Worm (Caenorhabditis elegans): ENCODE results near the gene szy-4.

szy-4 gene

DNA sequence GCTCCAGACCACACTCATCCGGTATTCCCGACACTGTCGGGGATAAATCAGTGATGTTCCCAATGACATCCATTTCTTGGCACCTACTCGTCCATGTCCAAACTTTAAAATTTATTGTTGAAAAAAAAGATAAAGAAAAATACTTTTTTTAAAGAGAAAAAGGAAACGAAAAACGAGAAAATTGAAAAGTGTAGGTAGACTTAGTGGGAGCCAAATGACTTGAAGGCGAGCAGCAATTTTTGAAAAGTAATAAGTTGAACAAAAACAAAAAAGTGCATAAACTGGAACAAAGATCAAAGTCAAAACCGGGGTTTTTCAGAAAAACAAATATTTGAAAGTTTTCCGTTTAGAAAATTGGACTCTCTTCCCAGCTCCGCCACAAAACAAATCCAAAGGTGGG is 9.6 kb downstream of the szy-4 start, which contains the start of gene daf-37:
daf-37 (minus strand) TSS at position 101 of the 400 bp plus-strand sequence.
- no peak for TF ChIP-seq nhr-77 (tag; optimal IDR thresholded peaks at IDR 0.05)
- TF ChIP-seq unc-62 (GFP tag; optimal IDR thresholded peaks at IDR 0.05) = no peak
- TF ChIP-seq ceh-82 (tag; optimal IDR thresholded peaks at IDR 0.05) = no peak

DNA sequence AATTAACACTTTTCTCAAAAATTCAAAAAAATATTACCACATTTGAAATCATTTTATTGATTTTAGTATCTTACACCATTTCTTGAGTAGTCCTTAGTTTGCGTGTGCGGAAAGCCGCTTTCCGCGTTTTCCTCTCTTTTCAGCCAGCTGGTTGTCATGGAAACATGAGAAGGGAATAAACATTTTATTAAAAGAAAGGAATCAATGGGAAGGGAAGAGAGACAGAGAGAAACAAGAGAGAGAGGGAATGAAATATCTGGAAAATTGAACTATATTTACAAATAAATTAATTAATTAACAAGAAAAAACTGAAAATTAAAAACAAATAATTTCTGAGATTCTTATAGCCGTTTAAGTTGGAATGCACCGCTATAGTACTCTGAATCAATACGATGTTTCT is 20.9 kb downstream of the szy-4 start, which contains the start of gene mks-2:
mks-2 (minus strand) TSS at position 101 of the 400 bp plus-strand sequence.
- TF ChIP-seq ztf-11 (tag; optimal IDR thresholded peaks at IDR 0.05) = no peak
- no peak for TF ChIP-seq lin-11 (tag; optimal IDR thresholded peaks at IDR 0.05)

DNA sequence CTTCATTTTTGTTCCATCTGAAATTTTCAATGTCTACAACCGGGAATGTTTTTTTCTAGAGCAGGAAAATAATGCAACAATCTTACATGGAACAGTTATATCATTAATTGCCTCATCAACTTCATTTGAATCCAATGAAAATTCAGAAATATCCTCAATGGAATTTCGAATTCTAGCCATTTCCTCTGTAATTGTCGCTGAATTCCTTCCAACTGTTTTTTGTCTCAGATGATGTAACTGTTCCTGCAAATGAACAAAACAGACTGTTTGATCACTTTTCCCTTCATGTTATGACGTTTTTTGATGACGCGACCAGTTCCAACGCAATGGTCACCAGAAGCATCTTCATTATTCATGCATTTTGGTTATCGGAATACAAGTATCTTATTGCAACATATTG is 23.0 kb downstream of the szy-4 start:
- TF ChIP-seq snpc-4 (tag; optimal IDR thresholded peaks at IDR 0.05) (no peak), alr-1 (tag; optimal IDR thresholded peaks at IDR 0.05) (no peak), ZK546.5 (tag; optimal IDR thresholded peaks at IDR 0.05) (no peak), skn-1 (tag; optimal IDR thresholded peaks at IDR 0.05) (no peak), nhr-23 (tag; optimal IDR thresholded peaks at IDR 0.05) (no peak), unc-62 (GFP tag; optimal IDR thresholded peaks at IDR 0.05) (no peak), egl-27 (tag; optimal IDR thresholded peaks at IDR 0.05) (no peak), nhr-12 (tag; optimal IDR thresholded peaks at IDR 0.05) (no peak), mdl-1 (tag; optimal IDR thresholded peaks at IDR 0.05) (no peak), elt-1 (tag; optimal IDR thresholded peaks at IDR 0.05) (no peak), sma-3 (GFP tag; optimal IDR thresholded peaks at IDR 0.05) (no peak), F13H6.1 (tag; optimal IDR thresholded peaks at IDR 0.05) (no peak), C34F6.9 (tag; optimal IDR thresholded peaks at IDR 0.05) (no peak), mbf-1 (tag; optimal IDR thresholded peaks at IDR 0.05) (no peak), nhr-77 (tag; optimal IDR thresholded peaks at IDR 0.05) (no peak)

DNA sequence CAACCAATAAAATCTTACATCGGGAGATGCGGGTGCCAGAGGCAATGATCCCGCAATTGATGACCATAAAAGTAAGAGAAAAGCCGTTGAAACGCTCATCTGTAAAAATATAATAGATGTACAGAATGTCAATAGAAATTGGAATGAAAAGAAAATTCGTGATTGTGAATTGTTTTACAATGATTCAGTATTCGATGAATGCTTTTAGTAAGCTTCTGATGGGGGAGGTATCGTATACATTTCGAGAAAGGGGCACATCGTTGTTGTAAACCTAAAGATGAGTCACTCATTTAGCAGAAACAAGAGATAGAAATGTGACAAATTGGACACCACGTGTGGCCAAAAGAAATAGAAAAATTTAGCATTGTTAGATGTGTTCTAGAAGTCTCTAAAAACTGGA is 24.1 kb downstream of the szy-4 start, which contains the start of gene C30B5.6:
C30B5.6 (minus strand) TSS at position 101 of the 400 bp plus-strand sequence.
- TF ChIP-seq Y55F3AM.14 (GFP tag; optimal IDR thresholded peaks at IDR 0.05) (no peak), zag-1 (tag; optimal IDR thresholded peaks at IDR 0.05) (no peak), ceh-16 (tag; optimal IDR thresholded peaks at IDR 0.05) (no peak), lin-13 (GFP tag; optimal IDR thresholded peaks at IDR 0.05) (no peak), lin-11 (tag; optimal IDR thresholded peaks at IDR 0.05) (no peak), mbf-1 (tag; optimal IDR thresholded peaks at IDR 0.05) (no peak), ztf-1 (GFP tag; conservative IDR thresholded peaks at IDR 0.05) (no peak), ceh-82 (tag; optimal IDR thresholded peaks at IDR 0.05) (no peak), mab-5 (tag; optimal IDR thresholded peaks at IDR 0.05) (no peak)

DNA sequence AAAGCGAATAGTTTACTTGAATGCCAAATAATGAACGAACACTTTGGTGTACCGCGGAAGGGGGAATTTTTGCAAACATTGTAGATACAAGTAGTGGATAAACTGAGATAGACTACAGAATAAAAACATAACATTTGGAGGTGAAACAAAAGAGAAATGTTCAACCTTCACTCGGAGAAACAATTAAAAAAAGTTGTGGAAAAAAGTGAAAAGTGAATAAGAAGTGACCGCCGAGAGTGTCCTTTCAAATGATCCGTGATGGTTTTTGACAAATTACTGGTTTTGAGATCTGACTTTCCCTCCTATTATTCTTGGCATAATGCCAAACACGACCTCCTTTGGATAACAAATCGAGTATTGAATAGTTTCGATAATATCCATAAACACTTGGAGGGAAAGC is 25.3 kb downstream of the szy-4 start:
- TF ChIP-seq F13H6.1 (tag; optimal IDR thresholded peaks at IDR 0.05) (no peak), ztf-1 (GFP tag; conservative IDR thresholded peaks at IDR 0.05) (no peak), nhr-25 (tag; optimal IDR thresholded peaks at IDR 0.05) (no peak), nhr-129 (tag; optimal IDR thresholded peaks at IDR 0.05) (no peak), nhr-23 (tag; optimal IDR thresholded peaks at IDR 0.05) (no peak), nhr-77 (tag; optimal IDR thresholded peaks at IDR 0.05) (no peak), snpc-4 (tag; optimal IDR thresholded peaks at IDR 0.05) (no peak), R02D3.7 (tag; optimal IDR thresholded peaks at IDR 0.05) (no peak)

DNA sequence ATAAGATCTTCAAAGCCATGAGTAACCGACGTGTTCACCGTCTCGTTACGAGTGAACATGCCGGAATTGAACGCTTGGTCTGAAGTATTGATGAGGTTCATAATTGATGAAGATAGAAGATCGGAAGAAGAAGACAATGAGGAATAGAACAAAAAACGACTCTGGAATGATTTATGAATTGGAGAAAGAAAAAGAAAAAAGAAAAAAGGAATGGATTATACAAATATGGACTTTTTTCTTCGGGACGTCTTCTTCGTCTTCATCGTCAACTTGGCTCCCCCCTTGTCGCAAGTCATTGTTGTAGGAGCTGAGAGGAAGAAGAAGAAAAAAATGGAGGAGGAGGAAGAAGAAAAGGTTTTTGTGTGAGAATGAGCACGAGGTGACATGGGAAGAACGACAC is 28.5 kb downstream of the szy-4 start, which contains the start of gene srsy-2:
srsy-2 (minus strand) TSS at position 101 of the 400 bp plus-strand sequence.
- no peak for TF ChIP-seq unc-62 (GFP tag; optimal IDR thresholded peaks at IDR 0.05)
- TF ChIP-seq sma-9 (GFP tag; optimal IDR thresholded peaks at IDR 0.05) = peak; percentile 8
- TF ChIP-seq sma-9 (tag; optimal IDR thresholded peaks at IDR 0.05) = no peak
- peak; percentile 67 for TF ChIP-seq unc-55 (GFP tag; optimal IDR thresholded peaks at IDR 0.05)
- TF ChIP-seq nhr-12 (tag; optimal IDR thresholded peaks at IDR 0.05) = no peak
- TF ChIP-seq mab-5 (tag; optimal IDR thresholded peaks at IDR 0.05) = peak; percentile 1
- TF ChIP-seq Y55F3AM.14 (GFP tag; optimal IDR thresholded peaks at IDR 0.05) = no peak
- no peak for TF ChIP-seq unc-39 (tag; optimal IDR thresholded peaks at IDR 0.05)
- no peak for TF ChIP-seq F13H6.1 (tag; optimal IDR thresholded peaks at IDR 0.05)

DNA sequence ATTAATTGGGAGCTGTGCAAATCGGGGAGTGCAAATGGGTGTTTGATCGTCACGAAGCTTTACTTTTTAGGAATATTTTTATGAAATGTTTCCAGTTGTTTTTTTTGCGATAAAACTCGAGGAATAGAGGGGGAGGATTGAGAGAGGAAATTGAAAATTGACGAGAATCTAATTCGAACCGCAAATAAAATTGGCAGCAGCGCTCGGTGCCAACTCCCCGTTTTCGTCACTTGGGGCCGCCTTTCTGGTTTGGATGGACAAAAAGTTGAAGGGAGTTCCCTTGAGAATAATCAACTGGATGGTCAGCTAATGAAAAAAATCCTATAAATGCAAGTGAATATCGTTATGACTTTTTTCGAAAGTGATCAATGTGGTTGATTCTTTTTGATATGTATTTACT is 31.6 kb downstream of the szy-4 start:
- TF ChIP-seq ama-1 (optimal IDR thresholded peaks at IDR 0.05) (no peak), alr-1 (tag; optimal IDR thresholded peaks at IDR 0.05) (no peak), nhr-23 (tag; optimal IDR thresholded peaks at IDR 0.05) (no peak), lin-39 (tag; optimal IDR thresholded peaks at IDR 0.05) (no peak), fos-1 (tag; optimal IDR thresholded peaks at IDR 0.05) (no peak), skn-1 (tag; optimal IDR thresholded peaks at IDR 0.05) (no peak), R02D3.7 (tag; optimal IDR thresholded peaks at IDR 0.05) (no peak), egl-27 (tag; optimal IDR thresholded peaks at IDR 0.05) (no peak), nhr-21 (tag; optimal IDR thresholded peaks at IDR 0.05) (no peak), nhr-25 (tag; optimal IDR thresholded peaks at IDR 0.05) (no peak), C34F6.9 (tag; optimal IDR thresholded peaks at IDR 0.05) (no peak), snpc-4 (tag; optimal IDR thresholded peaks at IDR 0.05) (no peak)
